Worm (Caenorhabditis elegans) whole organism, L1 larva: ENCODE results near the gene T23F11.11.
A peak's percentile ranks its signal among the peaks of the same experiment; 100 is the strongest.

ENCODE experiments used
- efl-3 ChIP-seq: fragments of 200-800 bp; sonication (Bioruptor generic); optimal IDR thresholded peaks from 2 replicates; lab custom pipeline; 2018; ENCODE audit warnings: mild to moderate bottlenecking, missing genetic modification characterization, missing compliant biosample characterization
- egl-27 ChIP-seq, 2 experiments: fragments of 150-350 bp in 1 of 2; sonication (generic microtip); optimal IDR thresholded peaks; 3 replicates each; lab custom pipeline; 2017 to 2018; ENCODE audit warnings: missing biosample characterization in 2 of 2, missing genetic modification characterization in 2 of 2, missing genetic modification reagents in 2 of 2
- fkh-10 ChIP-seq: sonication (generic microtip); optimal IDR thresholded peaks from 2 replicates; lab custom pipeline; 2017; ENCODE audit warnings: missing biosample characterization, missing genetic modification reagents, missing genetic modification characterization
- nhr-11 ChIP-seq: fragments of 150-350 bp; optimal IDR thresholded peaks from 2 replicates; lab custom pipeline; 2014; ENCODE audit warnings: missing biosample characterization, missing genetic modification characterization
- snpc-4 ChIP-seq: fragments of 150-350 bp; optimal IDR thresholded peaks from 2 replicates; lab custom pipeline; 2014; ENCODE audit warnings: missing biosample characterization, missing genetic modification characterization

ce11 chrIII:4649363-4649768 lies 22.0 kb downstream of the T23F11.11 start:
- TF ChIP-seq fkh-10 (GFP tag; lab: Kevin White, UChicago): no peak
- no peak for TF ChIP-seq efl-3 (GFP tag; lab: Kevin White, UChicago)
- TF ChIP-seq snpc-4 (tag; lab: Kevin White, UChicago): peak; percentile 76
- peak; percentile 65 for TF ChIP-seq nhr-11
- TF ChIP-seq egl-27 (tag; optimal IDR thresholded peaks at IDR 0.05; lab: Kevin White, UChicago): peak; percentile 84 to 85
